Worm (Caenorhabditis elegans): Measurements from ENCODE around the gene F08F3.10.

The F08F3.10 gene

ce11 chrV:5412808-5413405, at the start of gene F08F3.10:
F08F3.10 (plus strand) TSS chrV:5413355.
- TF ChIP-seq nhr-25 (tag; optimal IDR thresholded peaks at IDR 0.05) (peak; percentile 34), F13H6.1 (tag; optimal IDR thresholded peaks at IDR 0.05) (no peak), ama-1 (optimal IDR thresholded peaks at IDR 0.05) (no peak), blmp-1 (tag; optimal IDR thresholded peaks at IDR 0.05; ENCODE audit: insufficient read depth) (peak; percentile 44), sma-9 (GFP tag; optimal IDR thresholded peaks at IDR 0.05) (peak; percentile 69), sma-9 (tag; optimal IDR thresholded peaks at IDR 0.05) (no peak)

ce11 chrV:5364863-5365262, 48.3 kb upstream of the F08F3.10 start, which contains the start of gene T09D3.8:
T09D3.8 (plus strand) TSS chrV:5365163.
- TF ChIP-seq egl-27 (tag; optimal IDR thresholded peaks at IDR 0.05) = no peak
- no peak for TF ChIP-seq lin-39 (tag; optimal IDR thresholded peaks at IDR 0.05)
- no peak for TF ChIP-seq nhr-25 (tag; optimal IDR thresholded peaks at IDR 0.05)
- TF ChIP-seq alr-1 (tag; optimal IDR thresholded peaks at IDR 0.05) = no peak
- no peak for TF ChIP-seq sem-4 (tag; optimal IDR thresholded peaks at IDR 0.05)
- no peak for TF ChIP-seq dmd-4 (tag; optimal IDR thresholded peaks at IDR 0.05)
- TF ChIP-seq unc-39 (tag; optimal IDR thresholded peaks at IDR 0.05) = no peak
- no peak for TF ChIP-seq nhr-23 (tag; optimal IDR thresholded peaks at IDR 0.05)
- TF ChIP-seq peb-1 (tag; optimal IDR thresholded peaks at IDR 0.05) = no peak
- TF ChIP-seq blmp-1 (tag; optimal IDR thresholded peaks at IDR 0.05; ENCODE audit: insufficient read depth) = no peak
- TF ChIP-seq R02D3.7 (tag; optimal IDR thresholded peaks at IDR 0.05) = no peak
- TF ChIP-seq fos-1 (tag; optimal IDR thresholded peaks at IDR 0.05) = no peak
- TF ChIP-seq nhr-237 (tag; optimal IDR thresholded peaks at IDR 0.05) = no peak
- TF ChIP-seq unc-62 (GFP tag; optimal IDR thresholded peaks at IDR 0.05) = no peak
- TF ChIP-seq mdl-1 (tag; optimal IDR thresholded peaks at IDR 0.05) = no peak
- no peak for TF ChIP-seq zag-1 (tag; optimal IDR thresholded peaks at IDR 0.05)
- no peak for TF ChIP-seq nhr-21 (tag; optimal IDR thresholded peaks at IDR 0.05)
- TF ChIP-seq lin-11 (tag; optimal IDR thresholded peaks at IDR 0.05) = no peak
- no peak for TF ChIP-seq nhr-77 (tag; optimal IDR thresholded peaks at IDR 0.05)

DNA sequence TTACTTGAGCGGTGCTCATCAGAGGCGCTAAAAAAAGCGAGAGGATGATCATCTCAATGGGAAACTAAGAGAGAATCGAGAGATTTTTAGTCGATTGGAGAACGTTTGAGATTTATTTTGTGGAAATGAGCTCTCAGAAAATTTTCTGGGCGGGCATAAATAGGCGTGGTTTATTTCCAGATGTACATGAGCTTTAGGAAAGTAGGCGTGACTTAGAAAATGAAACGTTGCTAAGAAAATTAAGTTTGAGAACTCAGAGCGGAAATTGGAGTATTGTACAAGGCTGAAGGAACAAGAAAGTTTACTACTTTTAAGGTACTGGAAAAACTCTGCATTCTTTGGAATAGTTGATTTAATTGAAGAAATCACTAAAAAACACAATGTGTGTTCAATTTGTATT, 44.4 kb upstream of the F08F3.10 start, which contains the start of gene T09D3.9:
Gene T09D3.9, minus strand, starts transcription at position 101 of the 400 bp plus-strand sequence.
- TF ChIP-seq sma-9 (GFP tag; optimal IDR thresholded peaks at IDR 0.05) = no peak
- no peak for TF ChIP-seq sma-9 (tag; optimal IDR thresholded peaks at IDR 0.05)
- no peak for TF ChIP-seq lsy-2 (tag; optimal IDR thresholded peaks at IDR 0.05)

ce11 chrV:5372118-5372517, 41.0 kb upstream of the F08F3.10 start, which contains the start of gene C35A11.3:
C35A11.3 (plus strand) TSS chrV:5372418.
- TF ChIP-seq nhr-25 (tag; optimal IDR thresholded peaks at IDR 0.05) (no peak), skn-1 (tag; optimal IDR thresholded peaks at IDR 0.05) (no peak), elt-3 (tag; optimal IDR thresholded peaks at IDR 0.05) (no peak), nhr-129 (tag; optimal IDR thresholded peaks at IDR 0.05) (no peak), blmp-1 (tag; optimal IDR thresholded peaks at IDR 0.05; ENCODE audit: insufficient read depth) (no peak), crh-2 (tag; optimal IDR thresholded peaks at IDR 0.05) (no peak), nhr-21 (tag; optimal IDR thresholded peaks at IDR 0.05) (no peak), nhr-10 (tag; optimal IDR thresholded peaks at IDR 0.05) (no peak), nhr-11 (tag; optimal IDR thresholded peaks at IDR 0.05) (no peak), sem-4 (tag; optimal IDR thresholded peaks at IDR 0.05) (no peak), mbf-1 (tag; optimal IDR thresholded peaks at IDR 0.05) (no peak), egl-27 (tag; optimal IDR thresholded peaks at IDR 0.05) (no peak), peb-1 (tag; optimal IDR thresholded peaks at IDR 0.05) (no peak), aly-2 (tag; optimal IDR thresholded peaks at IDR 0.05) (no peak)

DNA sequence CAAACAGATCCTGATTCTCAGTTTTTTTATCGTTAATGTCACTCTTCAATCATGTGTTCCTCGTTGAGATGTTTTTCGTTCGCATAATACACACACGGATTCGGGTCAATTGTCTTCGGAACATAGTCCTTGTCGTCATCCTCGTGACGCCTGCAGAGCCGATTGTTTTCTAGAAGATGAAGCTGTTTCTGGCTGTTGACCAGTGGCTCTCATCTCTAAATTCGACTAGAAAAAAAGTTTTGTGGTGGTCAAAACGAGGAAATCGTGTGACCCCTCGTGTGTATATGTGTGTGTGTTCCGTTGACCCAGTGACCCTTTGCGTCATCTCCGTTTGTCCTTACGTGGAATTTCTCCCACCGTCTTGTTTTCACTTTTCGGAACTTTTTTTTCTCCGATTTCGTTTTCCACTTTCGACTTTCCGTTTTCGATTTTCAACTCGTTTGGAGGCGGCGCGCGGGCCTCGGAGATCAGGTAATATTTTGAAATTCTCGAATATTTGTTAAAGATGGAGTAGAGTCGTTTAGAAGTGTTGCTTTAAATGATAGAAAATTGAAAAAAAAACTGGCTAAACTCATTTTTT, 27.2 kb upstream of the F08F3.10 start, which contains the start of gene C35A11.2:
Gene C35A11.2, plus strand, starts transcription at position 386 of the 580 bp plus-strand sequence.
- TF ChIP-seq ztf-11 (tag; optimal IDR thresholded peaks at IDR 0.05) (no peak), dmd-4 (tag; optimal IDR thresholded peaks at IDR 0.05) (no peak), snpc-4 (tag; optimal IDR thresholded peaks at IDR 0.05) (no peak), ztf-1 (GFP tag; conservative IDR thresholded peaks at IDR 0.05) (no peak), lin-13 (GFP tag; optimal IDR thresholded peaks at IDR 0.05) (no peak), F13H6.1 (tag; optimal IDR thresholded peaks at IDR 0.05) (no peak), nhr-21 (tag; optimal IDR thresholded peaks at IDR 0.05) (peak; percentile 18), unc-39 (tag; optimal IDR thresholded peaks at IDR 0.05) (no peak), nhr-23 (tag; optimal IDR thresholded peaks at IDR 0.05) (no peak), skn-1 (tag; optimal IDR thresholded peaks at IDR 0.05) (no peak), gmeb-1 (tag; optimal IDR thresholded peaks at IDR 0.05) (no peak), blmp-1 (tag; optimal IDR thresholded peaks at IDR 0.05; ENCODE audit: insufficient read depth) (peak; percentile 80), lin-11 (tag; optimal IDR thresholded peaks at IDR 0.05) (no peak), ztf-4 (tag; optimal IDR thresholded peaks at IDR 0.05) (no peak)

Data from whole organism, L2 larva.